In the genomic region with DNA sequence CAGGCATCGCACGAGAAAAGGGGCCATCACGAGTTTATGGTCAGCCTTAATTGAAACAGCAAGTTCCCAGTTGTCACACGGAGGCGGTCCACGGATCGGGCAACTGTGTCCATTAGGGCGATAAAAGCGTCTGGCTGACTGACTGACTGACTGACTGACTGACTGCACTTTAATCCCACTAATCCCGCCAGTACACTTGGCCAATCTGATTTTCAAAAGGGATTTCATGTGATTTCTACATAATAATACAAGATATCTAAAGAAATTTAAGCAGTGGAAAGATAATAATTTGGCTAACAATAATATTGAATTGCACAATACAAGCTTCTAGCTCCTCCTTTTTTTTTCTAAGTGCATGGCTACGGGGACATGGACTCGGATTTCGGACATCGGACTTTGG, we compare ENCODE assay signal across 1 fruit fly cellular context.
TF ChIP-seq lines count a peak whose summit lies in the region.

No protein-coding gene starts in this region.

TF ChIP-seq in whole organism, embryonic, 481 proteins besides CTCF, POLR2A, EP300 and RAD21 (continued from another document):
- TF ChIP-seq Drgx (GFP tag; IDR thresholded peaks at IDR 0.05; lab: Robert Waterston, UW): no peak
- TF ChIP-seq PHDP (tag; optimal IDR thresholded peaks at IDR 0.05; lab: Kevin White, UChicago): no peak
- no peak for TF ChIP-seq Usf (GFP tag; optimal IDR thresholded peaks at IDR 0.05; lab: Kevin White, UChicago)
- no peak for TF ChIP-seq Sox102F (GFP tag; optimal IDR thresholded peaks at IDR 0.05; lab: Kevin White, UChicago)
- TF ChIP-seq unpg (GFP tag; optimal IDR thresholded peaks at IDR 0.05; lab: Kevin White, UChicago): peak; percentile 14
- TF ChIP-seq Hand (GFP tag; optimal IDR thresholded peaks at IDR 0.05; lab: Kevin White, UChicago): no peak
- no peak for TF ChIP-seq CG7987 (GFP tag; optimal IDR thresholded peaks at IDR 0.05; lab: Kevin White, UChicago)
- no peak for TF ChIP-seq ase (GFP tag; IDR thresholded peaks at IDR 0.05; lab: Robert Waterston, UW)
- no peak for TF ChIP-seq chif (GFP tag; optimal IDR thresholded peaks at IDR 0.05; lab: Kevin White, UChicago)
- peak; percentile 20; the same call in 1 of the 2 replicates for TF ChIP-seq Xrp1 (GFP tag; IDR thresholded peaks at IDR 0.05; lab: Robert Waterston, UW)
- TF ChIP-seq chinmo (GFP tag; IDR thresholded peaks at IDR 0.05; lab: Robert Waterston, UW; ENCODE audit: partially characterized antibody): no peak
- TF ChIP-seq sens (GFP tag; lab: Kevin White, UChicago): peak; percentile 69
- TF ChIP-seq Deaf1 (tag; optimal IDR thresholded peaks at IDR 0.05; lab: Kevin White, UChicago): no peak
- TF ChIP-seq zfh1 (GFP tag; IDR thresholded peaks at IDR 0.05; lab: Robert Waterston, UW): 0 out of 3 replicates have a peak, but pooled peaks have one; percentile 17
- no peak for TF ChIP-seq sug (tag; optimal IDR thresholded peaks at IDR 0.05; lab: Kevin White, UChicago)
- no peak for TF ChIP-seq Ets97D (GFP tag; optimal IDR thresholded peaks at IDR 0.05; lab: Kevin White, UChicago)
- peak; percentile 66 for TF ChIP-seq CG10209 (GFP tag; optimal IDR thresholded peaks at IDR 0.05; lab: Kevin White, UChicago)
- 0 out of 3 replicates have a peak, but pooled peaks have one; percentile 11 for TF ChIP-seq H15 (GFP tag; IDR thresholded peaks at IDR 0.05; lab: Robert Waterston, UW)
- TF ChIP-seq toy (GFP tag; IDR thresholded peaks at IDR 0.05; lab: Robert Waterston, UW): no peak
- TF ChIP-seq CG12155 (GFP tag; optimal IDR thresholded peaks at IDR 0.05; lab: Kevin White, UChicago): no peak
- no peak for TF ChIP-seq CG17186 (GFP tag; optimal IDR thresholded peaks at IDR 0.05; lab: Kevin White, UChicago)
- TF ChIP-seq B-H2 (GFP tag; optimal IDR thresholded peaks at IDR 0.05; lab: Kevin White, UChicago): no peak
- no peak for TF ChIP-seq CG16813 (GFP tag; IDR thresholded peaks at IDR 0.05; lab: Robert Waterston, UW; ENCODE audit: partially characterized antibody)
- TF ChIP-seq sim (GFP tag; IDR thresholded peaks at IDR 0.05; lab: Robert Waterston, UW): no peak
- TF ChIP-seq CG32772 (GFP tag; IDR thresholded peaks at IDR 0.05; lab: Robert Waterston, UW): 0 out of 2 replicates have a peak, but pooled peaks have one; percentile 7
- TF ChIP-seq peb (GFP tag; IDR thresholded peaks at IDR 0.05; lab: Robert Waterston, UW): no peak
- peak; percentile 62 for TF ChIP-seq dmrt11E (tag; optimal IDR thresholded peaks at IDR 0.05; lab: Kevin White, UChicago)
- TF ChIP-seq CG7271 (tag; optimal IDR thresholded peaks at IDR 0.05; lab: Kevin White, UChicago): no peak
- TF ChIP-seq run (tag; optimal IDR thresholded peaks at IDR 0.05; lab: Kevin White, UChicago): no peak
- no peak for TF ChIP-seq CG6791 (GFP tag; IDR thresholded peaks at IDR 0.05; lab: Robert Waterston, UW; ENCODE audit: partially characterized antibody)
- peak; percentile 12; the same call in 1 of the 2 replicates for TF ChIP-seq Awh (GFP tag; IDR thresholded peaks at IDR 0.05; lab: Robert Waterston, UW)
- TF ChIP-seq ara (GFP tag; IDR thresholded peaks at IDR 0.05; lab: Robert Waterston, UW): peak; percentile 65
- TF ChIP-seq CG10979 (tag; optimal IDR thresholded peaks at IDR 0.05; lab: Kevin White, UChicago): peak; percentile 29
- peak in 1 of 2 experiments; percentile 48 for TF ChIP-seq bsh (GFP tag; optimal IDR thresholded peaks at IDR 0.05; lab: Kevin White, UChicago)
- TF ChIP-seq chm (GFP tag; IDR thresholded peaks at IDR 0.05; lab: Robert Waterston, UW): peak; percentile 39; the same call in 1 of the 2 replicates
- TF ChIP-seq CG34422 (GFP tag; IDR thresholded peaks at IDR 0.05; lab: Robert Waterston, UW): 0 out of 3 replicates have a peak, but pooled peaks have one; percentile 15
- TF ChIP-seq Elba2 (GFP tag; optimal IDR thresholded peaks at IDR 0.05; lab: Kevin White, UChicago): no peak
- TF ChIP-seq Dip3 (GFP tag; optimal IDR thresholded peaks at IDR 0.05; lab: Kevin White, UChicago): no peak
